Worm (Caenorhabditis elegans) whole organism, young adult: ENCODE data around the gene T07A5.1.

Source experiments
- B0035.1 ChIP-seq: sonication (generic microtip); optimal IDR thresholded peaks from 2 replicates; lab custom pipeline; 2016; ENCODE audit warnings: missing genetic modification characterization, mild to moderate bottlenecking, missing compliant biosample characterization, missing genotype, missing genetic modification reagents
- F10E7.11 ChIP-seq: sonication (generic microtip); optimal IDR thresholded peaks from 2 replicates; lab custom pipeline; 2017; ENCODE audit warnings: mild to moderate bottlenecking, missing genetic modification characterization, moderate library complexity, missing compliant biosample characterization
- F55B11.4 ChIP-seq: sonication (generic microtip); optimal IDR thresholded peaks from 2 replicates; lab custom pipeline; 2016; ENCODE audit warnings: missing compliant biosample characterization, missing genetic modification characterization, borderline replicate concordance; ENCODE audit not compliant: insufficient read depth
- F57C9.4 ChIP-seq: sonication (generic microtip); optimal IDR thresholded peaks from 2 replicates; lab custom pipeline; 2017; ENCODE audit warnings: mild to moderate bottlenecking, missing genetic modification characterization, missing compliant biosample characterization
- K11D2.4 ChIP-seq: fragments of 200-800 bp; sonication (Bioruptor generic); IDR thresholded peaks from 2 replicates; pipeline ENCODE4 v1.3.6; 2022; ENCODE audit warnings: missing genetic modification reagents, missing genetic modification characterization, missing compliant biosample characterization
- T07F8.4 ChIP-seq: sonication (generic microtip); optimal IDR thresholded peaks from 2 replicates; lab custom pipeline; 2016; ENCODE audit warnings: mild to moderate bottlenecking, missing genetic modification characterization, moderate library complexity, missing compliant biosample characterization
- Y56A3A.18 ChIP-seq: fragments of 200-800 bp; sonication (Bioruptor generic); IDR thresholded peaks from 2 replicates; pipeline ENCODE4 v1.3.6; 2022; ENCODE audit warnings: missing genetic modification reagents, missing genetic modification characterization, missing compliant biosample characterization
- ama-1 ChIP-seq, 3 experiments: fragments of 150-350 bp in 1 of 3; sonication (generic microtip) in 2 of 3; optimal IDR thresholded peaks; 2 replicates each; lab custom pipeline; 2014 to 2018; ENCODE audit warnings: missing biosample characterization in 2 of 3, missing genetic modification characterization in 2 of 3, missing genetic modification reagents in 2 of 3
- atf-7 ChIP-seq: sonication (generic microtip); optimal IDR thresholded peaks from 2 replicates; lab custom pipeline; 2017; ENCODE audit warnings: mild to moderate bottlenecking, missing genetic modification characterization, missing compliant biosample characterization
- attf-3 ChIP-seq: fragments of 200-800 bp; sonication (Bioruptor generic); conservative IDR thresholded peaks from 2 replicates; pipeline ENCODE4 v1.3.6; 2022; ENCODE audit warnings: missing genetic modification reagents, missing genetic modification characterization, missing compliant biosample characterization
- ccch-3 ChIP-seq: fragments of 200-800 bp; sonication (Bioruptor generic); optimal IDR thresholded peaks from 2 replicates; lab custom pipeline; 2018; ENCODE audit warnings: mild to moderate bottlenecking, missing genetic modification characterization, missing compliant biosample characterization
- cebp-1 ChIP-seq, 2 experiments: fragments of 200-800 bp in 1 of 2; sonication (Bioruptor generic) in 1 of 2; sonication (generic microtip) in 1 of 2; IDR thresholded peaks in 1 of 2; optimal IDR thresholded peaks in 1 of 2; 2 replicates each; pipeline versions ENCODE4 v1.3.6 to Lab custom; 2017 to 2022; ENCODE audit warnings: missing compliant biosample characterization in 2 of 2, missing genetic modification characterization in 2 of 2, mild to moderate bottlenecking in 1 of 2, missing genetic modification reagents in 1 of 2, moderate library complexity in 1 of 2
- cebp-2 ChIP-seq: fragments of 200-800 bp; sonication (Bioruptor generic); IDR thresholded peaks from 2 replicates; pipeline ENCODE4 v1.3.6; 2022; ENCODE audit warnings: missing genetic modification characterization, missing compliant biosample characterization
- ceh-100 ChIP-seq: fragments of 200-800 bp; sonication (Bioruptor generic); IDR thresholded peaks from 2 replicates; pipeline ENCODE4 v1.3.6; 2022; ENCODE audit warnings: missing genetic modification reagents, missing genetic modification characterization, missing compliant biosample characterization
- ceh-27 ChIP-seq: fragments of 200-800 bp; sonication (Bioruptor generic); optimal IDR thresholded peaks from 2 replicates; lab custom pipeline; 2018; ENCODE audit warnings: mild to moderate bottlenecking, missing genetic modification characterization, moderate library complexity, missing compliant biosample characterization
- dox-1 ChIP-seq: fragments of 200-800 bp; sonication (Bioruptor generic); IDR thresholded peaks from 2 replicates; pipeline ENCODE4 v1.3.6; 2022; ENCODE audit warnings: missing genetic modification reagents, missing genetic modification characterization, missing compliant biosample characterization
- dpff-1 ChIP-seq: sonication (generic microtip); optimal IDR thresholded peaks from 2 replicates; lab custom pipeline; 2017; ENCODE audit warnings: mild to moderate bottlenecking, missing genetic modification characterization, missing compliant biosample characterization
- egl-44 ChIP-seq: fragments of 200-800 bp; sonication (Bioruptor generic); IDR thresholded peaks from 2 replicates; pipeline ENCODE4 v1.3.6; 2022; ENCODE audit warnings: missing genetic modification reagents, missing genetic modification characterization, missing compliant biosample characterization
- hmg-1.2 ChIP-seq: fragments of 200-800 bp; sonication (Bioruptor generic); IDR thresholded peaks from 2 replicates; pipeline ENCODE4 v1.3.6; 2022; ENCODE audit warnings: missing genetic modification reagents, missing genetic modification characterization, missing compliant biosample characterization
- lin-26 ChIP-seq: fragments of 200-800 bp; sonication (Bioruptor generic); IDR thresholded peaks from 2 replicates; pipeline ENCODE4 v1.3.6; 2022; ENCODE audit warnings: missing genetic modification reagents, missing genetic modification characterization, missing compliant biosample characterization
- lin-40 ChIP-seq: sonication (generic microtip); optimal IDR thresholded peaks from 2 replicates; lab custom pipeline; 2016; ENCODE audit warnings: missing genetic modification characterization, mild to moderate bottlenecking, missing compliant biosample characterization, missing genotype, missing genetic modification reagents
- lir-1 ChIP-seq: fragments of 200-800 bp; sonication (Bioruptor generic); conservative IDR thresholded peaks from 2 replicates; pipeline ENCODE4 v1.3.6; 2022; ENCODE audit warnings: missing genetic modification reagents, missing genetic modification characterization, missing compliant biosample characterization
- madf-6 ChIP-seq: fragments of 200-800 bp; sonication (Bioruptor generic); IDR thresholded peaks from 2 replicates; pipeline ENCODE4 v1.3.6; 2022; ENCODE audit warnings: missing genetic modification reagents, missing genetic modification characterization, missing compliant biosample characterization
- mxl-1 ChIP-seq: sonication (generic microtip); optimal IDR thresholded peaks from 2 replicates; lab custom pipeline; 2016; ENCODE audit warnings: missing genetic modification characterization, missing compliant biosample characterization
- nfya-1 ChIP-seq: sonication (generic microtip); optimal IDR thresholded peaks from 2 replicates; lab custom pipeline; 2017; ENCODE audit warnings: antibody characterized with exemption, missing compliant biosample characterization, missing genetic modification characterization, borderline replicate concordance; ENCODE audit not compliant: insufficient read depth
- nfya-2 ChIP-seq: fragments of 200-800 bp; sonication (Bioruptor generic); IDR thresholded peaks from 2 replicates; pipeline ENCODE4 v1.3.6; 2022; ENCODE audit warnings: missing genetic modification reagents, missing genetic modification characterization, missing compliant biosample characterization
- nhr-80 ChIP-seq: sonication (generic microtip); optimal IDR thresholded peaks from 2 replicates; lab custom pipeline; 2016; ENCODE audit warnings: missing genetic modification characterization, missing compliant biosample characterization
- nhr-90 ChIP-seq: sonication (generic microtip); optimal IDR thresholded peaks from 2 replicates; lab custom pipeline; 2016; ENCODE audit warnings: missing genotype, mild to moderate bottlenecking, missing genetic modification characterization, missing compliant biosample characterization
- rec-8 ChIP-seq, 2 experiments: sonication (generic microtip); optimal IDR thresholded peaks; 2 replicates each; lab custom pipeline; 2016; ENCODE audit warnings: mild to moderate bottlenecking in 2 of 2, missing genetic modification characterization in 2 of 2, missing genetic modification reagents in 2 of 2, missing genotype in 2 of 2, missing biosample characterization in 1 of 2, missing compliant biosample characterization in 1 of 2, moderate library complexity in 1 of 2
- repo-1 ChIP-seq: sonication (generic microtip); optimal IDR thresholded peaks from 2 replicates; lab custom pipeline; 2017; ENCODE audit warnings: mild to moderate bottlenecking, missing genetic modification characterization, missing compliant biosample characterization
- rpc-1 ChIP-seq, 2 experiments: fragments of 150-350 bp in 1 of 2; sonication (generic microtip) in 1 of 2; optimal IDR thresholded peaks; 2 replicates each; lab custom pipeline; 2014 to 2018; ENCODE audit warnings: missing biosample characterization in 1 of 2, missing genetic modification characterization in 1 of 2, missing genetic modification reagents in 1 of 2, missing genotype in 1 of 2
- tbx-9 ChIP-seq: sonication (generic microtip); optimal IDR thresholded peaks from 2 replicates; lab custom pipeline; 2016; ENCODE audit warnings: borderline replicate concordance, missing genetic modification characterization, inconsistent platforms, missing compliant biosample characterization
- unc-62 ChIP-seq: fragments of 150-350 bp; optimal IDR thresholded peaks from 2 replicates; lab custom pipeline; 2014; ENCODE audit warnings: missing biosample characterization, missing genetic modification reagents, missing genetic modification characterization
- ztf-25 ChIP-seq: fragments of 200-800 bp; sonication (Bioruptor generic); IDR thresholded peaks from 2 replicates; pipeline ENCODE4 v1.3.6; 2022; ENCODE audit warnings: missing genetic modification reagents, missing genetic modification characterization, missing compliant biosample characterization
- ztf-26 ChIP-seq: sonication (generic microtip); optimal IDR thresholded peaks from 2 replicates; lab custom pipeline; 2017; ENCODE audit warnings: missing genetic modification characterization, missing compliant biosample characterization

T07A5.1 gene

DNA sequence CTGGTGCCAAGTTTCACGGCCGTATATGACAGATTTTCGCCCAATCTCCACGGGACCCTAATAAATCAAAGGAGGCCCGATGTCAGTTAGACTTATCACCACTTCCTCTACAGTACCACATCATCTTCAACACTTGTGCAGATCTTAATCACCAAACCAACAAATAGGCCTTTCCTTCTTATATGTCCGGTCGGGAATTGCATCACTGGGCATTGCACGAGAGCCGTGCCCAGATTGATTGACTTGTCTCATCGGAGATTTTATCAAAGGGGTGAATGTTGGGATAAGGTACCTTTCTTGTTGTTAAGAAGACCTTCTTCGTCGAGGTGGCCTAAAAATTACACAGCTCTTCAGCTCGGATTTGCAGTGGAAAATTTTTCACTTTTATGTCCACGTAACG is 38.8 kb upstream of the T07A5.1 start:
- TF ChIP-seq hmg-1.2 (GFP tag; lab: Robert Waterston, UW) (no peak), dpff-1 (no peak), rpc-1 (optimal IDR thresholded peaks at IDR 0.05; lab: Kevin White, UChicago) (no peak), rpc-1 (tag; optimal IDR thresholded peaks at IDR 0.05; lab: Kevin White, UChicago) (no peak), nfya-2 (GFP tag; lab: Robert Waterston, UW) (no peak), K11D2.4 (GFP tag; lab: Robert Waterston, UW) (no peak), unc-62 (GFP tag; lab: Kevin White, UChicago) (peak; percentile 56)

DNA sequence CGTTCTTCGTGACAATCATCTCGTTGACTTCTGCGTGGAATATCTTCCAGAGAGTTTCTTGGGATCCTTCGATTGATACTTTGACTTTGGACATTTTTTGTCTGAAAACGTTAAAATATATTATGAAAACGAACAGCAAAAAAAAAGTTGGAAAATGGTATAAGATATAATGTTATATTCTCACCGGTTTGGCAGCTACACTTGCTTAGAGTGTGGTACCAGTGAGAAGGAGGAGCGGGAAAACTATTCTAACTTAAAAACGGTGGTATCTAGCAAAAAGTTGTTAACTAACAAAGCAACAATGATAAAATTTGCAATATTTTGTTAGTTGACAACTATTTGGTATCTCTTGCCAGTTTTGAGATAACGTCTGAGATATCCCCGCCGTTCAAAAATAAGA is 35.8 kb upstream of the T07A5.1 start, which contains the start of gene tbx-9:
tbx-9 (minus strand) TSS at position 101 of the 400 bp plus-strand sequence.
- no peak for TF ChIP-seq attf-3
- no peak for TF ChIP-seq mxl-1 (tag; lab: Kevin White, UChicago)
- no peak for TF ChIP-seq rpc-1 (optimal IDR thresholded peaks at IDR 0.05; lab: Kevin White, UChicago)
- no peak for TF ChIP-seq rpc-1 (tag; optimal IDR thresholded peaks at IDR 0.05; lab: Kevin White, UChicago)
- no peak for TF ChIP-seq F10E7.11 (tag; lab: Kevin White, UChicago)
- TF ChIP-seq ztf-25, result no peak
- no peak for TF ChIP-seq F55B11.4 (tag; lab: Kevin White, UChicago)

DNA sequence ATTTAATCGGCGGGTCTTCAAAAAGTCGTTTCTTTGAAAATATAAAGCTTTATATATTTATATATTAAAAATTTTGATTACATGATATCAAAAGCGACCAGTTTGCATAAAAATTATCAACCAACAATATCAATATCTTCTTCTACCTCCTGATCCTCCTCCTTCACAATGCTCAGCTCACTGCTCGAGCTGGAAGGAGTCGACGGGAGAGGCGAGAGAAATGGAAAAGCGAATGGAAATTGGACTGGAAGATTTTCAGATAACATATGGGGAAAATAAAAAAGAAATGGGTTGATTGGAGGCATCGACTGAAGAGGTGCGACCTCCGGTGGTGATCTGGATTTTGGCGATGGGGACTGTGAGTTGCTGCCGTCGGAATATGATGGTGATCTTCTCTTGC is 34.0 kb upstream of the T07A5.1 start:
- TF ChIP-seq cebp-2 (GFP tag; lab: Robert Waterston, UW) (0 out of 2 replicates have a peak, but pooled peaks have one; percentile 19), nfya-1 (tag; lab: Kevin White, UChicago) (no peak), egl-44 (GFP tag; lab: Robert Waterston, UW) (no peak), ccch-3 (GFP tag; lab: Kevin White, UChicago) (no peak), tbx-9 (tag; lab: Kevin White, UChicago) (peak; percentile 12), repo-1 (tag; lab: Kevin White, UChicago) (peak; percentile 21)

DNA sequence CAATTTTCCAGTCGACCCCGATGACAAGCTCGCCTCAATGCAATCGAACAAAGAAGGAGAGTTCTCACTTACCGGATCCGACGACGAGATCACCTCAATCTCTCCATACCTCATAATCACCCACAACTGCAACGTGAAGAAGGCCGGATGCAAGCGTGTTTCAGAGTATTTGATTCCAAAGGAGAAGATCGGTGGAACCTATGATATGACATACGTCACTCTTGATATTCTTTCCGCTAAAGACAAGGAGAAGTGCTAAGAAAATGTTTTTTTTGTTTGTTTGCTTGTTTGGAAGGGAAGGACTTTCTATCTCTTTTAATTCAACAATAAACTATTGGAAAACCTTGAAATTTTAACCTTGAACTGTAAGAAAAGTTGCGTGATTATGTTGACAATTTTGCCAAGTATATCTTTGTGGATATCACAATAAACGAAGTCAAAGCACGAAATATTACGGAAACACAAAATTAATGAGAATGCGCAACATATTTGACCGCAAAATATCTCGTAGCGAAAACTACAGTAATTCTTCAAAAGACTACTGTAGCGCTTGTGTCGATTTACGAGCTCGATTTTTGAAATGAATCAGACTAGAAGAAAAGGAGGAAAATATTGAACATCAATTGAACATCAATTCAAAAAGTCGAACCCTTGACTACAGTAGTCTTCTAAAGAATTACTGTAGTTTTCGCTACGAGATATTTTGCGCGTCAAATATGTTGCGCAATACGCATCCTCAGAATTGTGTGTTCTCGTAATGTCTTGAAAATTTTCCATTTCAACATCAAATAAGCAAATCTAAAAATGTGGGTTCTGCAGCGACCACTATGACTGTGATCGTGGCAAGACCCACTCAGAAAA is 33.2 kb upstream of the T07A5.1 start:
- no peak for TF ChIP-seq lir-1 (GFP tag; lab: Robert Waterston, UW)
- no peak for TF ChIP-seq rec-8 (tag; optimal IDR thresholded peaks at IDR 0.05; lab: Kevin White, UChicago)
- TF ChIP-seq lin-40 (tag; lab: Kevin White, UChicago), result peak; percentile 21
- TF ChIP-seq madf-6 (GFP tag; lab: Robert Waterston, UW), result no peak
- TF ChIP-seq ztf-26 (tag; lab: Kevin White, UChicago), result peak; percentile 50
- peak; percentile 39 for TF ChIP-seq tbx-9 (tag; lab: Kevin White, UChicago)
- no peak for TF ChIP-seq lin-26
- no peak for TF ChIP-seq ceh-27 (GFP tag; lab: Kevin White, UChicago)
- peak; percentile 78 for TF ChIP-seq ama-1 (optimal IDR thresholded peaks at IDR 0.05; lab: Kevin White, UChicago)
- no peak for TF ChIP-seq ama-1 (GFP tag; optimal IDR thresholded peaks at IDR 0.05; lab: Kevin White, UChicago)
- no peak for TF ChIP-seq dox-1 (GFP tag; lab: Robert Waterston, UW)

DNA sequence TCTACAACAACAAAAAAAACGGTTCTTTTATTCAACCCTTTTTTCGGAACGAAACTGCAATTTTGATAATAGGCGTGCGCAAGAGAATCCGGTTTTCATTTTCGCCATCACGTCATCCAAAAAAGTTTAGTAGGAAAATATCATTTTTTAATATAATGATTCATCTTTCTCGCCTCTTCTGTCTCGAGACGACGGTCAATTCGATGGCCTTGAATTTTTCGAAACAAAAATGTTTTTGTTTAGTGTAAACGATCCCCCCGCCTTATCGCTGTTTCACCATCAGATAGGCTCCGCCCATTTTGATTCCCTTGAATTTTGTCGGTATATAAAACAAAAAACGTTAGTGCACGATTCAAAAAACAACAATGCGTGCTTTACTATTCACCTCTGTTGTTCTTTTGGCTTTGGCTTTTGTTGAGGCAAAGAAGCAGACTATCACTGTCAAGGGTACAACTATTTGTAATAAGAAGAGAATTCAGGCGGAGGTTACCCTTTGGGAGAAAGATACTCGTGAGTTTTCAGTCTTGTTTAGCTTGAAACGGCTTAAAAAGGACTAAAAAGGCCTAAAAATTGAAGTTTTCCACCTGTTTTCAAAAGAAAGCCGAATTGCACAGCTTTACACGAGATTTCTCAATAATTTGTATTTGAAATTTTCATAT is 31.6 kb upstream of the T07A5.1 start, which contains the start of gene ttr-15:
ttr-15 (plus strand) TSS at position 340 of the 659 bp plus-strand sequence.
- TF ChIP-seq T07F8.4 (tag; lab: Kevin White, UChicago), result no peak
- 0 out of 2 replicates have a peak, but pooled peaks have one; percentile 25 for TF ChIP-seq madf-6 (GFP tag; lab: Robert Waterston, UW)
- peak; percentile 11 for TF ChIP-seq atf-7 (tag; lab: Kevin White, UChicago)
- peak; percentile 71 for TF ChIP-seq tbx-9 (tag; lab: Kevin White, UChicago)
- peak; percentile 73 for TF ChIP-seq B0035.1
- TF ChIP-seq nhr-90 (tag; lab: Kevin White, UChicago), result no peak
- no peak for TF ChIP-seq ztf-26 (tag; lab: Kevin White, UChicago)
- TF ChIP-seq repo-1 (tag; lab: Kevin White, UChicago), result peak; percentile 22
- TF ChIP-seq ceh-100 (GFP tag; lab: Robert Waterston, UW), result no peak
- no peak for TF ChIP-seq F57C9.4
- TF ChIP-seq cebp-1 (GFP tag; IDR thresholded peaks at IDR 0.05; lab: Robert Waterston, UW), result no peak
- peak; percentile 39 for TF ChIP-seq cebp-1 (tag; optimal IDR thresholded peaks at IDR 0.05; lab: Kevin White, UChicago)
- no peak for TF ChIP-seq nhr-80 (tag; lab: Kevin White, UChicago)
- 0 out of 2 replicates have a peak, but pooled peaks have one; percentile 45 for TF ChIP-seq Y56A3A.18
- TF ChIP-seq lin-26, result peak; percentile 30; the same call in 1 of the 2 replicates
- TF ChIP-seq ama-1 (optimal IDR thresholded peaks at IDR 0.05; lab: Kevin White, UChicago), result peak; percentile 92
- peak in 1 of 2 experiments; percentile 6 for TF ChIP-seq ama-1 (GFP tag; optimal IDR thresholded peaks at IDR 0.05; lab: Kevin White, UChicago)
